Worm (Caenorhabditis elegans): Measurements from ENCODE around the gene sri-29.

Gene sri-29

DNA sequence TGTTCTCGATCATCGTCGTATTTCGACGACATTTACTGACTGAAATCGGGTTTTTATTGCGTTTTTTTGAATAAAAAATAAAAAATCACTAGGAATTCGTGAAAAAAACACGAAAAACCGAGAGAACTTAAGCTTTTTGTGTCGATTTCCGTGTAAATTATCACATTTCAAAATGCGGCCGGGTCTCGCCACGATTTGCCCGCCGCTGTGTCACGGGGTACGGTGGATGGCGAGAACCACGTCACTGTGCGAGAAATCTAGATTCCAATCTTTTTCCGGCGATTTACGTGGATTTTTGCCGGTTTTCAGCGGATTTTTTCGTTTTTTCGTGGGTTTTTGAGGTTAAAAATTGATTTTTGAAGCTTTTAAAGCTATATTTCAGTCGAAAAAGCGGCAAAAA is 32.8 kb downstream of the sri-29 start, which contains the start of gene Y25C1A.8 (continued):
- no peak for TF ChIP-seq pros-1 (tag; optimal IDR thresholded peaks at IDR 0.05)
- TF ChIP-seq nfya-1 (tag; optimal IDR thresholded peaks at IDR 0.05): peak; percentile 94
- peak; percentile 15 for TF ChIP-seq che-1 (tag; optimal IDR thresholded peaks at IDR 0.05)
- TF ChIP-seq ceh-31 (tag; optimal IDR thresholded peaks at IDR 0.05): peak; percentile 79
- no peak for TF ChIP-seq ahr-1 (tag; optimal IDR thresholded peaks at IDR 0.05)
- no peak for TF ChIP-seq sdc-2 (tag; optimal IDR thresholded peaks at IDR 0.05)
- no peak for TF ChIP-seq sox-2 (GFP tag; IDR thresholded peaks at IDR 0.05)
- peak; percentile 71 for TF ChIP-seq unc-55 (GFP tag; optimal IDR thresholded peaks at IDR 0.05)
- peak; percentile 49 for TF ChIP-seq ceh-18 (tag; optimal IDR thresholded peaks at IDR 0.05)
- no peak for TF ChIP-seq tbx-7 (tag; optimal IDR thresholded peaks at IDR 0.05)
- peak; percentile 52; the same call in 1 of the 2 replicates for TF ChIP-seq unc-3 (GFP tag; conservative IDR thresholded peaks at IDR 0.05)
- TF ChIP-seq unc-3 (tag; optimal IDR thresholded peaks at IDR 0.05): peak; percentile 38
- no peak for TF ChIP-seq nhr-232 (tag; optimal IDR thresholded peaks at IDR 0.05)
- no peak for TF ChIP-seq elt-4 (tag; optimal IDR thresholded peaks at IDR 0.05)
- TF ChIP-seq dve-1 (tag; optimal IDR thresholded peaks at IDR 0.05): no peak
- no peak for TF ChIP-seq hlh-13 (GFP tag; optimal IDR thresholded peaks at IDR 0.05)
- peak; percentile 42 for TF ChIP-seq ceh-19 (GFP tag; optimal IDR thresholded peaks at IDR 0.05)
- peak; percentile 38 for TF ChIP-seq ceh-6 (GFP tag; optimal IDR thresholded peaks at IDR 0.05)
- TF ChIP-seq ceh-14 (tag; optimal IDR thresholded peaks at IDR 0.05): peak; percentile 38
- TF ChIP-seq fkh-6 (tag; optimal IDR thresholded peaks at IDR 0.05): no peak
- no peak for TF ChIP-seq ceh-48 (tag; optimal IDR thresholded peaks at IDR 0.05)
- TF ChIP-seq mec-3 (tag; optimal IDR thresholded peaks at IDR 0.05; ENCODE audit: borderline replicate concordance): no peak
- TF ChIP-seq pqm-1 (tag; optimal IDR thresholded peaks at IDR 0.05): no peak
- TF ChIP-seq ttx-3 (tag; optimal IDR thresholded peaks at IDR 0.05): no peak
- TF ChIP-seq pat-9 (tag; optimal IDR thresholded peaks at IDR 0.05): no peak
- no peak for TF ChIP-seq ref-2 (tag; optimal IDR thresholded peaks at IDR 0.05)
- no peak for TF ChIP-seq odd-2 (tag; optimal IDR thresholded peaks at IDR 0.05)
- TF ChIP-seq hlh-8 (tag; optimal IDR thresholded peaks at IDR 0.05): no peak
- TF ChIP-seq ceh-2 (tag; optimal IDR thresholded peaks at IDR 0.05): peak; percentile 34
- TF ChIP-seq eyg-1 (tag; optimal IDR thresholded peaks at IDR 0.05): no peak
- TF ChIP-seq ama-1 (optimal IDR thresholded peaks at IDR 0.05): no peak

DNA sequence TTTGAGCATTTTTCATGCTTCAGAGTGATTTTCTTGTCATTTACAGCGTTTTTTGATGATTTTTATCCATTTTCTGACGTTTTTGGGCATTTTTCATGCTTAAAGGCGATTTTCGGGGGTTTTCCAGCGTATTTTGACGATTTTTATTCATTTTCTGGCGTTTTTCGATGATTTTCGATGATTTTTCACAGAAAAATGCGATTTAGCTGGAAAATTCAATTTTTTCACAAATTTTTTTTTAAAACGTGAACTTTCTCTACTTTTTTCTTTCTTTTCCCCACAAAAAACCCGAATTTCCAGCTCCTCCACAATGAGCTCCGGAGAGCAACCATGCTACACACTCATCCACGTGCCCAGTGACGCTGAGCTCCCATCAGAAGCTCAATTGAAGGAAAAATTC is 34.4 kb downstream of the sri-29 start, which contains the start of gene copb-1:
Gene copb-1, plus strand, starts transcription at position 301 of the 400 bp plus-strand sequence.
- no peak for TF ChIP-seq elt-4 (tag; optimal IDR thresholded peaks at IDR 0.05)
- TF ChIP-seq fkh-10 (GFP tag; optimal IDR thresholded peaks at IDR 0.05): no peak
- no peak for TF ChIP-seq nhr-11 (tag; optimal IDR thresholded peaks at IDR 0.05)
- no peak for TF ChIP-seq dmd-4 (tag; optimal IDR thresholded peaks at IDR 0.05; ENCODE audit: borderline replicate concordance)
- no peak for TF ChIP-seq hlh-13 (GFP tag; optimal IDR thresholded peaks at IDR 0.05)
- TF ChIP-seq unc-3 (GFP tag; conservative IDR thresholded peaks at IDR 0.05): no peak
- no peak for TF ChIP-seq unc-3 (tag; optimal IDR thresholded peaks at IDR 0.05)
- no peak for TF ChIP-seq tbx-2 (tag; optimal IDR thresholded peaks at IDR 0.05)
- no peak for TF ChIP-seq dve-1 (tag; optimal IDR thresholded peaks at IDR 0.05)
- TF ChIP-seq ceh-24 (tag; optimal IDR thresholded peaks at IDR 0.05): no peak
- no peak for TF ChIP-seq ceh-45 (GFP tag; IDR thresholded peaks at IDR 0.05)
- TF ChIP-seq fkh-6 (tag; optimal IDR thresholded peaks at IDR 0.05): no peak
- TF ChIP-seq nfya-1 (tag; optimal IDR thresholded peaks at IDR 0.05): no peak
- no peak for TF ChIP-seq ceh-14 (tag; optimal IDR thresholded peaks at IDR 0.05)
- TF ChIP-seq hlh-6 (tag; optimal IDR thresholded peaks at IDR 0.05): no peak
- no peak for TF ChIP-seq madf-2 (tag; optimal IDR thresholded peaks at IDR 0.05)
- TF ChIP-seq unc-42 (tag; optimal IDR thresholded peaks at IDR 0.05): no peak
- TF ChIP-seq K09A11.1 (tag; optimal IDR thresholded peaks at IDR 0.05; ENCODE audit: insufficient read depth): no peak
- TF ChIP-seq gmeb-2 (tag; optimal IDR thresholded peaks at IDR 0.05): no peak
- TF ChIP-seq mec-3 (tag; optimal IDR thresholded peaks at IDR 0.05; ENCODE audit: borderline replicate concordance): no peak
